Worm (Caenorhabditis elegans) whole organism, L1 larva: ENCODE data around the gene ugt-52.
A peak's percentile ranks its signal among the peaks of the same experiment; 100 is the strongest.

Experiments used
- C16A3.4 ChIP-seq: fragments of 150-350 bp; optimal IDR thresholded peaks from 2 replicates; lab custom pipeline; 2014; ENCODE audit warnings: missing biosample characterization, missing genetic modification characterization
- aha-1 ChIP-seq: fragments of 150-350 bp; optimal IDR thresholded peaks from 2 replicates; lab custom pipeline; 2014; ENCODE audit warnings: missing biosample characterization, missing genetic modification characterization
- alr-1 ChIP-seq: fragments of 200-800 bp; sonication (Bioruptor generic); optimal IDR thresholded peaks from 2 replicates; lab custom pipeline; 2018; ENCODE audit warnings: borderline replicate concordance, mild to moderate bottlenecking, missing genetic modification characterization, missing compliant biosample characterization
- ceh-63 ChIP-seq: fragments of 200-800 bp; sonication (Bioruptor generic); optimal IDR thresholded peaks from 2 replicates; lab custom pipeline; 2018; ENCODE audit warnings: mild to moderate bottlenecking, missing genetic modification characterization, missing compliant biosample characterization
- ceh-88 ChIP-seq: fragments of 200-800 bp; sonication (Bioruptor generic); IDR thresholded peaks from 2 replicates; pipeline ENCODE4 v1.3.6; 2022; ENCODE audit warnings: missing genetic modification characterization, missing compliant biosample characterization
- dpl-1 ChIP-seq, 3 experiments: fragments of 150-350 bp in 2 of 3; sonication (generic microtip) in 1 of 3; optimal IDR thresholded peaks; 2 replicates each; lab custom pipeline; 2014 to 2017; ENCODE audit warnings: missing biosample characterization in 3 of 3, missing genetic modification characterization in 3 of 3, missing genetic modification reagents in 3 of 3
- efl-1 ChIP-seq, 4 experiments: fragments of 150-350 bp; optimal IDR thresholded peaks in 3 of 4; peaks in 1 of 4; 1 replicate in 1 of 4; 2 replicates in 3 of 4; lab custom pipeline; 2014; ENCODE audit warnings: missing biosample characterization in 2 of 4, missing genetic modification characterization in 2 of 4, missing genetic modification reagents in 2 of 4
- efl-3 ChIP-seq: fragments of 200-800 bp; sonication (Bioruptor generic); optimal IDR thresholded peaks from 2 replicates; lab custom pipeline; 2018; ENCODE audit warnings: mild to moderate bottlenecking, missing genetic modification characterization, missing compliant biosample characterization
- egl-13 ChIP-seq: sonication (generic microtip); optimal IDR thresholded peaks from 2 replicates; lab custom pipeline; 2016; ENCODE audit warnings: missing genotype, missing genetic modification reagents, missing genetic modification characterization, missing compliant biosample characterization
- elt-2 ChIP-seq: sonication (generic microtip); optimal IDR thresholded peaks from 2 replicates; lab custom pipeline; 2016; ENCODE audit warnings: missing genetic modification characterization, mild to moderate bottlenecking, inconsistent platforms, missing compliant biosample characterization, missing genetic modification reagents
- elt-3 ChIP-seq, 6 experiments: fragments of 150-350 bp in 1 of 6; sonication (generic microtip); optimal IDR thresholded peaks; 2 replicates each; lab custom pipeline; 2017 to 2018; ENCODE audit warnings: missing biosample characterization in 6 of 6, missing genetic modification characterization in 6 of 6, inconsistent platforms in 1 of 6
- ets-5 ChIP-seq: fragments of 200-800 bp; sonication (Bioruptor generic); IDR thresholded peaks from 2 replicates; pipeline ENCODE4 v1.3.6; 2022; ENCODE audit warnings: missing genetic modification characterization, missing compliant biosample characterization
- grh-1 ChIP-seq: fragments of 200-800 bp; sonication (Bioruptor generic); IDR thresholded peaks from 2 replicates; pipeline ENCODE4 v1.3.6; 2022; ENCODE audit warnings: missing genetic modification reagents, missing genetic modification characterization, missing compliant biosample characterization
- hpl-2 ChIP-seq: fragments of 150-350 bp; optimal IDR thresholded peaks from 2 replicates; lab custom pipeline; 2014; ENCODE audit warnings: missing biosample characterization, missing genetic modification reagents, missing genetic modification characterization
- isw-1 ChIP-seq: fragments of 200-800 bp; sonication (Bioruptor generic); IDR thresholded peaks from 2 replicates; pipeline ENCODE4 v1.3.6; 2022; ENCODE audit warnings: missing genetic modification characterization, missing compliant biosample characterization
- jun-1 ChIP-seq: fragments of 150-350 bp; optimal IDR thresholded peaks from 2 replicates; lab custom pipeline; 2014; ENCODE audit warnings: missing biosample characterization, missing genetic modification reagents, missing genetic modification characterization
- lir-3 ChIP-seq: sonication (generic microtip); optimal IDR thresholded peaks from 2 replicates; lab custom pipeline; 2016; ENCODE audit warnings: mild to moderate bottlenecking, missing genetic modification characterization, moderate library complexity, missing compliant biosample characterization; ENCODE audit not compliant: poor library complexity
- mdl-1 ChIP-seq, 2 experiments: fragments of 150-350 bp; optimal IDR thresholded peaks; 2 replicates each; lab custom pipeline; 2014 to 2017; ENCODE audit warnings: missing biosample characterization in 2 of 2, missing genetic modification characterization in 2 of 2, inconsistent platforms in 1 of 2
- nhr-11 ChIP-seq: fragments of 150-350 bp; optimal IDR thresholded peaks from 2 replicates; lab custom pipeline; 2014; ENCODE audit warnings: missing biosample characterization, missing genetic modification characterization
- nhr-20 ChIP-seq: sonication (generic microtip); optimal IDR thresholded peaks from 2 replicates; lab custom pipeline; 2016; ENCODE audit warnings: mild to moderate bottlenecking, missing genetic modification characterization, missing compliant biosample characterization
- nhr-71 ChIP-seq: sonication (generic microtip); optimal IDR thresholded peaks from 2 replicates; lab custom pipeline; 2016; ENCODE audit warnings: mild to moderate bottlenecking, missing genetic modification characterization, moderate library complexity, missing compliant biosample characterization
- nhr-76 ChIP-seq: sonication (generic microtip); optimal IDR thresholded peaks from 2 replicates; lab custom pipeline; 2017; ENCODE audit warnings: missing biosample characterization, missing genetic modification characterization
- nhr-84 ChIP-seq: sonication (generic microtip); optimal IDR thresholded peaks from 2 replicates; lab custom pipeline; 2017; ENCODE audit warnings: missing biosample characterization, missing genetic modification characterization
- nhr-85 ChIP-seq: sonication (generic microtip); peaks from one replicate; lab custom pipeline; 2016; ENCODE audit warnings: missing genetic modification characterization, inconsistent platforms, missing compliant biosample characterization
- pqm-1 ChIP-seq: sonication (generic microtip); optimal IDR thresholded peaks from 3 replicates; lab custom pipeline; 2017; ENCODE audit warnings: missing biosample characterization, missing genetic modification characterization
- skn-1 ChIP-seq: fragments of 150-350 bp; optimal IDR thresholded peaks from 2 replicates; lab custom pipeline; 2014; ENCODE audit warnings: missing biosample characterization, missing genetic modification characterization
- snpc-4 ChIP-seq: fragments of 150-350 bp; optimal IDR thresholded peaks from 2 replicates; lab custom pipeline; 2014; ENCODE audit warnings: missing biosample characterization, missing genetic modification characterization
- sptf-1 ChIP-seq: fragments of 150-350 bp; optimal IDR thresholded peaks from 2 replicates; lab custom pipeline; 2014; ENCODE audit warnings: missing biosample characterization, missing genetic modification characterization
- sup-37 ChIP-seq: fragments of 200-800 bp; sonication (Bioruptor generic); optimal IDR thresholded peaks from 2 replicates; lab custom pipeline; 2018; ENCODE audit warnings: mild to moderate bottlenecking, missing genetic modification characterization, missing compliant biosample characterization
- tbx-2 ChIP-seq: sonication (generic microtip); optimal IDR thresholded peaks from 2 replicates; lab custom pipeline; 2016; ENCODE audit warnings: missing genetic modification characterization, missing compliant biosample characterization
- unc-130 ChIP-seq: fragments of 150-350 bp; optimal IDR thresholded peaks from 2 replicates; lab custom pipeline; 2017; ENCODE audit warnings: missing biosample characterization, missing genetic modification characterization, inconsistent platforms
- unc-86 ChIP-seq: sonication (generic microtip); optimal IDR thresholded peaks from 2 replicates; lab custom pipeline; 2016; ENCODE audit warnings: missing genetic modification characterization, missing compliant biosample characterization
- unc-98 ChIP-seq: fragments of 200-800 bp; sonication (Bioruptor generic); IDR thresholded peaks from 2 replicates; pipeline ENCODE4 v1.3.6; 2022; ENCODE audit warnings: missing genetic modification characterization, missing compliant biosample characterization
- xbp-1 ChIP-seq: sonication (generic microtip); optimal IDR thresholded peaks from 2 replicates; lab custom pipeline; 2016; ENCODE audit warnings: missing genetic modification characterization, missing compliant biosample characterization
- zip-4 ChIP-seq: fragments of 200-800 bp; sonication (Bioruptor generic); optimal IDR thresholded peaks from 2 replicates; lab custom pipeline; 2018; ENCODE audit warnings: mild to moderate bottlenecking, missing genetic modification characterization, moderate library complexity, missing compliant biosample characterization
- ztf-4 ChIP-seq: fragments of 150-350 bp; optimal IDR thresholded peaks from 2 replicates; lab custom pipeline; 2014; ENCODE audit warnings: missing biosample characterization, missing genetic modification characterization

ugt-52 gene

ce11 chrIV:800518-800917 is 21.9 kb downstream of the ugt-52 start, which contains the start of gene mrpl-46:
Gene mrpl-46, plus strand, starts transcription at chrIV:800818.
- no peak for TF ChIP-seq elt-3 (tag; optimal IDR thresholded peaks at IDR 0.05; lab: Kevin White, UChicago)
- no peak for TF ChIP-seq unc-86 (tag; lab: Kevin White, UChicago)
- no peak for TF ChIP-seq nhr-85 (tag; lab: Kevin White, UChicago)
- no peak for TF ChIP-seq ceh-88 (GFP tag; lab: Robert Waterston, UW)
- TF ChIP-seq ceh-63 (GFP tag; lab: Kevin White, UChicago), result no peak
- TF ChIP-seq tbx-2 (tag; lab: Kevin White, UChicago), result no peak
- TF ChIP-seq grh-1, result no peak
- TF ChIP-seq efl-3 (GFP tag; lab: Kevin White, UChicago), result no peak
- TF ChIP-seq aha-1, result no peak
- TF ChIP-seq ets-5 (GFP tag; lab: Robert Waterston, UW), result no peak
- no peak for TF ChIP-seq nhr-84 (tag; lab: Kevin White, UChicago)
- TF ChIP-seq C16A3.4 (tag; lab: Kevin White, UChicago), result no peak
- no peak for TF ChIP-seq snpc-4
- TF ChIP-seq nhr-20 (tag; lab: Kevin White, UChicago), result no peak
- TF ChIP-seq egl-13 (tag; lab: Kevin White, UChicago), result no peak
- no peak for TF ChIP-seq unc-98
- no peak for TF ChIP-seq unc-130 (tag; lab: Kevin White, UChicago)
- TF ChIP-seq pqm-1, result no peak
- no peak for TF ChIP-seq skn-1 (tag; lab: Kevin White, UChicago)

ce11 chrIV:801162-801561 is 22.6 kb downstream of the ugt-52 start:
- no peak for TF ChIP-seq dpl-1 (GFP tag; optimal IDR thresholded peaks at IDR 0.05; lab: Kevin White, UChicago)
- no peak for TF ChIP-seq lir-3
- TF ChIP-seq ceh-88 (GFP tag; lab: Robert Waterston, UW), result no peak
- no peak for TF ChIP-seq skn-1 (tag; lab: Kevin White, UChicago)
- TF ChIP-seq nhr-71, result no peak
- TF ChIP-seq sptf-1 (tag; lab: Kevin White, UChicago), result no peak
- TF ChIP-seq jun-1 (tag; lab: Kevin White, UChicago), result no peak
- TF ChIP-seq ztf-4, result no peak
- no peak for TF ChIP-seq nhr-20 (tag; lab: Kevin White, UChicago)
- TF ChIP-seq xbp-1 (tag; lab: Kevin White, UChicago), result no peak
- no peak for TF ChIP-seq sup-37 (GFP tag; lab: Kevin White, UChicago)
- TF ChIP-seq elt-2 (tag; lab: Kevin White, UChicago), result no peak
- TF ChIP-seq alr-1 (tag; lab: Kevin White, UChicago), result no peak
- TF ChIP-seq efl-3 (GFP tag; lab: Kevin White, UChicago), result no peak
- TF ChIP-seq nhr-84 (tag; lab: Kevin White, UChicago), result no peak
- no peak for TF ChIP-seq nhr-76 (tag; lab: Kevin White, UChicago)
- no peak for TF ChIP-seq isw-1 (GFP tag; lab: Robert Waterston, UW)
- TF ChIP-seq pqm-1, result no peak

ce11 chrIV:804802-805201 is 26.2 kb downstream of the ugt-52 start, which contains the start of gene Y55F3BL.4:
Gene Y55F3BL.4, plus strand, starts transcription at chrIV:805102.
- no peak for TF ChIP-seq zip-4 (GFP tag; lab: Kevin White, UChicago)
- TF ChIP-seq nhr-11 (tag; lab: Kevin White, UChicago), result no peak
- no peak for TF ChIP-seq hpl-2 (GFP tag; lab: Kevin White, UChicago)
- no peak for TF ChIP-seq jun-1 (tag; lab: Kevin White, UChicago)

ce11 chrIV:805693-806092 is 27.1 kb downstream of the ugt-52 start:
- TF ChIP-seq isw-1 (GFP tag; lab: Robert Waterston, UW), result no peak
- no peak for TF ChIP-seq mdl-1 (tag; optimal IDR thresholded peaks at IDR 0.05; lab: Kevin White, UChicago)
- TF ChIP-seq efl-1 (optimal IDR thresholded peaks at IDR 0.05; lab: Kevin White, UChicago), result no peak
- peak in 1 of 2 experiments; percentile 10 for TF ChIP-seq efl-1 (GFP tag; optimal IDR thresholded peaks at IDR 0.05 in 1 of 2; lab: Kevin White, UChicago)
- TF ChIP-seq grh-1, result 0 out of 2 replicates have a peak, but pooled peaks have one; percentile 9
